Worm (Caenorhabditis elegans): ENCODE results near the gene vps-22.

The vps-22 gene

DNA sequence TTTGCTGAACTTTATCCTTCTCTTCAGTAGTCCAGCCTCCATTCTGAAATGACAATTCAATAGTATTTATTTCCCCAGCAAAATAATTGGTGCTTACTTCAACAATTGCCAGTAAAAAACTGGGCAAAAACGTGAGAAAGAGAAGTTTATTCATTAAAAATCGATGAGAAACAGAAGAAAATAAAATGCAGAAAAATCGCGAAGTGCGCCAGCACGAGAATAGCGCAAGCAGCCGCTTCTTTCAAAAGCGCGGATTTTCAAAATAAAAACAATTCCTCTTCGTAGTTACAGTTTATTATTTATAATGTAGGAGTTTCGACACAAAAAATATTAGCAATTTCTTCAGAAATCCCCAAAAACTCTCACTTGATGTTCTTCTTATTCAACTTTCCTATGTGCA, 593 bp upstream of the vps-22 start, which contains the start of gene C27F2.9 (continued):
- no peak for TF ChIP-seq nhr-23 (tag; optimal IDR thresholded peaks at IDR 0.05)
- peak; percentile 92 for TF ChIP-seq sma-9 (GFP tag; optimal IDR thresholded peaks at IDR 0.05)
- TF ChIP-seq sma-9 (tag; optimal IDR thresholded peaks at IDR 0.05): no peak
- peak; percentile 89 to 94 for TF ChIP-seq lsy-2 (tag; optimal IDR thresholded peaks at IDR 0.05)
- peak; percentile 89 for TF ChIP-seq lin-13 (GFP tag; optimal IDR thresholded peaks at IDR 0.05)
- TF ChIP-seq nhr-77 (tag; optimal IDR thresholded peaks at IDR 0.05): peak; percentile 76

- TF ChIP-seq nhr-10 (tag; optimal IDR thresholded peaks at IDR 0.05) (no peak), blmp-1 (tag; optimal IDR thresholded peaks at IDR 0.05; ENCODE audit: insufficient read depth) (no peak), ZK546.5 (tag; optimal IDR thresholded peaks at IDR 0.05) (no peak)
Observed at ce11 chrIII:4961281-4961680, 1.0 kb downstream of the vps-22 start.

DNA sequence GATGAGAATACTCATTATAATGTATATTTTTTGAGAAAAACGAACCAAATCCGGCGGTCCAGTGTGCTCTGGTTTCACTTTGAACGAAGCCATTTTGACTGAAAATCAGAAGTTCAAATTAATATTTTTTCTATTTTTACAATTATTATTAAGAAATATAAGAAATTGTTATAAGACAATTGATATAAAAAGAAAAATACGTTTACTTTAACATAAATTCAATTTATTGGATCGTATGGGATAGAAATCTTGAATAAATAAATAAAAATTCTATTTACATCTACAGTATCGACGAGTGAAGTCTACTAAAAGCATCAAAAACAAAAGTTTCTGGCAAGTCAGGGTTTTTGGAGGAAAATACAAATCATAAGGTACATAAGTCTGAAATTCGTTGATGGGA, 2.1 kb downstream of the vps-22 start, which contains the start of gene C27F2.4:
TSS of gene C27F2.4 (minus strand) at position 101 of the 400 bp plus-strand sequence.
- TF ChIP-seq mdl-1 (tag; optimal IDR thresholded peaks at IDR 0.05) (no peak), gmeb-1 (tag; optimal IDR thresholded peaks at IDR 0.05) (no peak), sma-9 (GFP tag; optimal IDR thresholded peaks at IDR 0.05) (no peak), sma-9 (tag; optimal IDR thresholded peaks at IDR 0.05) (no peak), unc-39 (tag; optimal IDR thresholded peaks at IDR 0.05) (no peak), nhr-25 (tag; optimal IDR thresholded peaks at IDR 0.05) (no peak), ztf-1 (GFP tag; conservative IDR thresholded peaks at IDR 0.05) (no peak), unc-62 (GFP tag; optimal IDR thresholded peaks at IDR 0.05) (no peak), R02D3.7 (tag; optimal IDR thresholded peaks at IDR 0.05) (no peak)

- TF ChIP-seq mdl-1 (tag; optimal IDR thresholded peaks at IDR 0.05): no peak
- no peak for TF ChIP-seq zag-1 (tag; optimal IDR thresholded peaks at IDR 0.05)
Observed at ce11 chrIII:4956566-4956965, 5.7 kb downstream of the vps-22 start, which contains the start of gene C26E6.1. C26E6.1 (plus strand) TSS chrIII:4956866.

- TF ChIP-seq ama-1 (optimal IDR thresholded peaks at IDR 0.05): no peak
- no peak for TF ChIP-seq sma-3 (GFP tag; optimal IDR thresholded peaks at IDR 0.05)
- no peak for TF ChIP-seq Y55F3AM.14 (GFP tag; optimal IDR thresholded peaks at IDR 0.05)
- TF ChIP-seq lin-13 (GFP tag; optimal IDR thresholded peaks at IDR 0.05): no peak
- no peak for TF ChIP-seq nhr-23 (tag; optimal IDR thresholded peaks at IDR 0.05)
- no peak for TF ChIP-seq nhr-25 (tag; optimal IDR thresholded peaks at IDR 0.05)
- no peak for TF ChIP-seq unc-39 (tag; optimal IDR thresholded peaks at IDR 0.05)
- TF ChIP-seq fos-1 (tag; optimal IDR thresholded peaks at IDR 0.05): no peak
- no peak for TF ChIP-seq snpc-4 (tag; optimal IDR thresholded peaks at IDR 0.05)
- TF ChIP-seq sem-4 (tag; optimal IDR thresholded peaks at IDR 0.05): no peak
- TF ChIP-seq skn-1 (tag; optimal IDR thresholded peaks at IDR 0.05): no peak
- TF ChIP-seq nhr-77 (tag; optimal IDR thresholded peaks at IDR 0.05): no peak
- TF ChIP-seq gmeb-1 (tag; optimal IDR thresholded peaks at IDR 0.05): no peak
- no peak for TF ChIP-seq blmp-1 (tag; optimal IDR thresholded peaks at IDR 0.05; ENCODE audit: insufficient read depth)
- TF ChIP-seq dmd-4 (tag; optimal IDR thresholded peaks at IDR 0.05): no peak
- no peak for TF ChIP-seq nhr-6 (tag; optimal IDR thresholded peaks at IDR 0.05)
- TF ChIP-seq nhr-10 (tag; optimal IDR thresholded peaks at IDR 0.05): no peak
- TF ChIP-seq ZK546.5 (tag; optimal IDR thresholded peaks at IDR 0.05): no peak
Observed at ce11 chrIII:4952970-4953369, 9.3 kb downstream of the vps-22 start.

- TF ChIP-seq R02D3.7 (tag; optimal IDR thresholded peaks at IDR 0.05) (no peak), egl-27 (tag; optimal IDR thresholded peaks at IDR 0.05) (no peak), zag-1 (tag; optimal IDR thresholded peaks at IDR 0.05) (no peak), ama-1 (optimal IDR thresholded peaks at IDR 0.05) (no peak), mdl-1 (tag; optimal IDR thresholded peaks at IDR 0.05) (no peak), nhr-11 (tag; optimal IDR thresholded peaks at IDR 0.05) (no peak), snpc-4 (tag; optimal IDR thresholded peaks at IDR 0.05) (no peak), lin-39 (tag; optimal IDR thresholded peaks at IDR 0.05) (no peak), ZK546.5 (tag; optimal IDR thresholded peaks at IDR 0.05) (no peak), dmd-4 (tag; optimal IDR thresholded peaks at IDR 0.05) (no peak), blmp-1 (tag; optimal IDR thresholded peaks at IDR 0.05; ENCODE audit: insufficient read depth) (no peak), C34F6.9 (tag; optimal IDR thresholded peaks at IDR 0.05) (no peak), gmeb-1 (tag; optimal IDR thresholded peaks at IDR 0.05) (no peak), nhr-10 (tag; optimal IDR thresholded peaks at IDR 0.05) (no peak), alr-1 (tag; optimal IDR thresholded peaks at IDR 0.05) (no peak)
Observed at ce11 chrIII:4951824-4952223, 10.5 kb downstream of the vps-22 start, which contains the start of gene flh-2. flh-2 (plus strand) TSS chrIII:4952124.

Data from whole organism, L2 larva.